Worm (Caenorhabditis elegans) whole organism, L4/young adult: Measurements from ENCODE around the gene K08F4.3.

Experiments
- W03F9.2 ChIP-seq: fragments of 150-350 bp; optimal IDR thresholded peaks from 2 replicates; lab custom pipeline; 2014; ENCODE audit warnings: missing biosample characterization, missing genetic modification characterization
- dao-5 ChIP-seq: sonication (generic microtip); optimal IDR thresholded peaks from 2 replicates; lab custom pipeline; 2016; ENCODE audit warnings: missing genotype, missing genetic modification characterization, moderate library complexity, missing compliant biosample characterization
- him-1 ChIP-seq: sonication (generic microtip); optimal IDR thresholded peaks from 2 replicates; lab custom pipeline; 2016; ENCODE audit warnings: missing genotype, missing genetic modification reagents, missing genetic modification characterization, missing compliant biosample characterization

DNA sequence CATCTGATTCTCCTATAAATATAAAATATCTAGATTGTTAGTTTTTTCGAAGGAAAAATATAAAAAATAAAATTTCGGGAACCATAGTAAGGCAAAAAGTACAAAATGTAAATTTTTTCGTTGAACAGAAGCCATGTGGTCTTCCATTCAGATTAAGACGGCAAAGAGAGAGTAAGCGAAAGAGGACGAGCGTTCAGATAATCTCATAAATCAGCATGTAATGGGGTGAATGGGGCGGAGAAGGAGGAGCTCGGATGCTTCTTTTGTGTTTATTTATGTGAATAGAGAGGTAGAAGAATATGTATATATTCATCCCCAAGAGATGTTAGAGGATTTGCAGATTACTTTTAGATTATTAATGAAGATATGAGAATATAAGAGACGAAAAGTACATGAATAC, 45.3 kb downstream of the K08F4.3 start, which contains the start of gene pxf-1:
- TF ChIP-seq him-1 (no peak), W03F9.2 (tag; lab: Kevin White, UChicago) (no peak), dao-5 (tag; lab: Kevin White, UChicago) (no peak)
